Fruit fly (Drosophila melanogaster) whole organism, pupa: ENCODE data around the gene mdu.

Experiments used
- CG15710 ChIP-seq: fragments of 200-800 bp; sonication (Bioruptor generic); optimal IDR thresholded peaks from 2 replicates; lab custom pipeline; 2018; ENCODE audit warnings: missing biosample characterization, mild to moderate bottlenecking, missing genetic modification characterization, moderate library complexity
- CG34367 ChIP-seq: fragments of 200-800 bp; sonication (Bioruptor generic); optimal IDR thresholded peaks from 2 replicates; lab custom pipeline; 2018; ENCODE audit warnings: missing biosample characterization, mild to moderate bottlenecking, missing genetic modification characterization
- CG9948 ChIP-seq: fragments of 200-800 bp; sonication (Bioruptor generic); optimal IDR thresholded peaks from 2 replicates; lab custom pipeline; 2018; ENCODE audit warnings: missing biosample characterization, mild to moderate bottlenecking, missing genetic modification characterization, moderate library complexity
- D1 ChIP-seq: fragments of 200-800 bp; sonication (Bioruptor generic); optimal IDR thresholded peaks from 2 replicates; lab custom pipeline; 2018; ENCODE audit warnings: missing biosample characterization, mild to moderate bottlenecking, missing genetic modification characterization, moderate library complexity
- EcR ChIP-seq: fragments of 200-800 bp; sonication (Bioruptor generic); optimal IDR thresholded peaks from 3 replicates; lab custom pipeline; 2019; ENCODE audit warnings: missing biosample characterization, missing genetic modification characterization, mild to moderate bottlenecking, moderate library complexity, missing genetic modification reagents
- fd96Ca ChIP-seq: fragments of 200-800 bp; sonication (Bioruptor generic); IDR thresholded peaks from 3 replicates; pipeline ENCODE4 v1.3.6; 2022; ENCODE audit warnings: missing biosample characterization, missing genetic modification characterization
- rn ChIP-seq: fragments of 200-800 bp; sonication (Bioruptor generic); IDR thresholded peaks from 2 replicates; pipeline ENCODE4 v1.3.6; 2022; ENCODE audit warnings: missing biosample characterization, missing genetic modification characterization

DNA sequence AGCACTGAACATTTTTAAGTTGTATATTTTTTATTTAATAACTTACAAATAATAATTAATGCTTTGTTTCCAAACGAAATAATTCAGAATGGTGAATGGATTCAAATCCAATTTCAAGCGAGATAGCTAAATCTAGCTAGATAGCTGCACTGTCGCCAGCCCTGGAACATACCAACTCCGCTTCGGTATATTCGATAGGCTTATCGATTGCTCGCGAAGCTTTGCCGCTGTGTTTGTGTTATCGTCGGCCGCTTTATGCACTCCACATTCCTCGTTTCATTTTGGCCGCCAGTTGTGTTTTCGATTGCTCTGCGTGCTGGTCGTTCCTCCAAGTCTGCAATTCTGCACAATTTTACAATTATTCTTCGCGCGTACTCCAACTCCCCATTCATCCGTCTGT is at the start of gene mdu:
- TF ChIP-seq CG34367 (tag; lab: Kevin White, UChicago), result no peak
- TF ChIP-seq EcR (GFP tag; lab: Kevin White, UChicago), result no peak
- no peak for TF ChIP-seq rn (GFP tag; lab: Robert Waterston, UW)
- TF ChIP-seq CG15710, result no peak
- TF ChIP-seq D1 (tag; lab: Kevin White, UChicago), result no peak
- no peak for TF ChIP-seq fd96Ca (GFP tag; lab: Robert Waterston, UW)
- no peak for TF ChIP-seq CG9948 (tag; lab: Kevin White, UChicago)
